Worm (Caenorhabditis elegans) whole organism, L4/young adult: Measurements from ENCODE around the gene idpc-2.

ENCODE experiments used
- W03F9.2 ChIP-seq: fragments of 150-350 bp; optimal IDR thresholded peaks from 2 replicates; lab custom pipeline; 2014; ENCODE audit warnings: missing biosample characterization, missing genetic modification characterization
- dao-5 ChIP-seq: sonication (generic microtip); optimal IDR thresholded peaks from 2 replicates; lab custom pipeline; 2016; ENCODE audit warnings: missing genotype, missing genetic modification characterization, moderate library complexity, missing compliant biosample characterization
- him-1 ChIP-seq: sonication (generic microtip); optimal IDR thresholded peaks from 2 replicates; lab custom pipeline; 2016; ENCODE audit warnings: missing genotype, missing genetic modification reagents, missing genetic modification characterization, missing compliant biosample characterization

DNA sequence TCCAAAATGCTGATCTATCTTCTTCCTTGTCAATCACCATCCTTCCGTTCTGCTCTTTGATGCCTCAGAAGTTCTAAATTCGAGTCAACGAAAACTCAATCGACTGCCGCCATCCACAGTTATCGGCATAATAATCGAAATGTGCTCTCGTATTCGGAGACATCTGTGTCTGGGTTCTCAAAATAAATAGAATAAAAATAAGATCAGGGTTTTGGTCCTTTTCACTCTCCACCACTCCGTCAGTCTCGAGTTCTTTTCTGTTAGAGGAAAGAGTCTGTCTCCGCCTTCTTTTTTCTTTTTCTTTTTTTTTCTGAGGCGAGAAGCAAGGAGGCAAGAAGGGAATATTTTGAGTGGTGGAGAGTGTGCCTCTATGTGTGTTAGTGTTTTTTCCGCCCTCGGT is 2.6 kb upstream of the idpc-2 start, which contains the start of gene F41E6.17:
- TF ChIP-seq him-1 (tag; lab: Kevin White, UChicago) (no peak), dao-5 (tag; lab: Kevin White, UChicago) (no peak), W03F9.2 (tag; lab: Kevin White, UChicago) (no peak)
